Fruit fly (Drosophila melanogaster) Kc167 (cell line): ENCODE results near the gene CG34428.

Source experiments
- Myc ChIP-seq: fragments of >200 bp; optimal IDR thresholded peaks from 2 replicates; lab custom pipeline; 2017; ENCODE audit warnings: missing external identifiers
- Sin3A ChIP-seq: fragments of >200 bp; optimal IDR thresholded peaks from 2 replicates; lab custom pipeline; 2018; ENCODE audit warnings: missing external identifiers
- h ChIP-seq: fragments of >200 bp; optimal IDR thresholded peaks from 3 replicates; lab custom pipeline; 2018; ENCODE audit warnings: missing external identifiers
- insv ChIP-seq: fragments of >200 bp; optimal IDR thresholded peaks from 3 replicates; lab custom pipeline; 2018; ENCODE audit warnings: missing external identifiers
- psq ChIP-seq: fragments of >200 bp; optimal IDR thresholded peaks from 2 replicates; lab custom pipeline; 2017; ENCODE audit warnings: missing external identifiers
- ttk ChIP-seq: sonication (Bioruptor generic); optimal IDR thresholded peaks from 2 replicates; lab custom pipeline; 2017; ENCODE audit warnings: missing external identifiers

DNA sequence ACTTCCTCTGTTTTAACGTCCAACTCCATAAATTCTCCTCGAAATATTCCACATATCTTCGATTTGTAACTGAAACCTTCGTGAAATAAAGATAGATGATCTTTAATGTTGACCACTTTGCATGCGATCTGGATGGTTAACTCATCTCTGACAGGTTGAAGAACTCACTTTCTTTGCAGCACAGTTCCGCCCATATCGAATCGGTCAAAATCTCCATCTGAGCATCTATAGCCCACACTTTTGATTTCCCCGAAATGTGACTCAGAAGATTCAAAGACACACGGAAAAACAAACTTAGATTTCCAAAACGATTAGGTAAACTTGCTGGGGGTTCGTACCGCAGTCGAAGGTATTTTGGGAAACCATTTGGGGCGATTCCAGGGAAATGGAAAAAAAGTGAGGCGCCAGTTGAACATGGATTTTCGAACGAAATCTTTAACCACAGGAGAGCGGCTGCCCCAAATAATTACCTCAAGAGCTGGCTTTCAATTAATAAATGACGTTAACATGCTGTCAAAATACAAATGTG lies 46.9 kb downstream of the CG34428 start:
- TF ChIP-seq Sin3A (lab: Kevin White, UChicago) (no peak), insv (lab: Kevin White, UChicago) (no peak), psq (no peak), ttk (lab: Kevin White, UChicago) (no peak), h (lab: Kevin White, UChicago) (no peak), Myc (no peak)
